Worm (Caenorhabditis elegans) whole organism, L4/young adult: ENCODE results near the gene nhr-127.

Experiments used
- W03F9.2 ChIP-seq: fragments of 150-350 bp; optimal IDR thresholded peaks from 2 replicates; lab custom pipeline; 2014; ENCODE audit warnings: missing biosample characterization, missing genetic modification characterization
- dao-5 ChIP-seq: sonication (generic microtip); optimal IDR thresholded peaks from 2 replicates; lab custom pipeline; 2016; ENCODE audit warnings: missing genotype, missing genetic modification characterization, moderate library complexity, missing compliant biosample characterization
- him-1 ChIP-seq: sonication (generic microtip); optimal IDR thresholded peaks from 2 replicates; lab custom pipeline; 2016; ENCODE audit warnings: missing genotype, missing genetic modification reagents, missing genetic modification characterization, missing compliant biosample characterization

The nhr-127 gene

ce11 chrV:16259684-16260083 lies at the start of gene nhr-127:
Gene nhr-127 (plus strand): TSS chrV:16259984.
- TF ChIP-seq him-1: no peak

ce11 chrV:16210257-16211002 lies 49.4 kb upstream of the nhr-127 start, which contains the start of gene F11A5.16:
Gene F11A5.16 (plus strand): TSS chrV:16210952.
- TF ChIP-seq him-1 (no peak), dao-5 (tag; lab: Kevin White, UChicago) (no peak), W03F9.2 (no peak)

ce11 chrV:16211713-16212112 lies 48.1 kb upstream of the nhr-127 start:
- TF ChIP-seq W03F9.2 (no peak), dao-5 (tag; lab: Kevin White, UChicago) (no peak), him-1 (no peak)

- TF ChIP-seq W03F9.2 (no peak), him-1 (no peak), dao-5 (tag; lab: Kevin White, UChicago) (no peak)
These were observed 46.5 kb upstream of the nhr-127 start for ce11 chrV:16213323-16213722.

ce11 chrV:16214505-16214904 lies 45.3 kb upstream of the nhr-127 start, which contains the start of gene F11A5.9:
Gene F11A5.9 (plus strand): TSS chrV:16214890.
- TF ChIP-seq dao-5 (tag; lab: Kevin White, UChicago) (no peak), him-1 (no peak), W03F9.2 (no peak)

ce11 chrV:16218522-16218921 lies 41.3 kb upstream of the nhr-127 start, which contains the start of gene F11A5.15:
Gene F11A5.15 (minus strand): TSS chrV:16218622.
- TF ChIP-seq him-1: no peak
- no peak for TF ChIP-seq W03F9.2
- TF ChIP-seq dao-5 (tag; lab: Kevin White, UChicago): no peak

- TF ChIP-seq him-1: no peak
- TF ChIP-seq dao-5 (tag; lab: Kevin White, UChicago): no peak
- TF ChIP-seq W03F9.2: no peak
These were observed 40.6 kb upstream of the nhr-127 start, which contains the start of gene glc-1 for ce11 chrV:16218972-16219757. Gene glc-1 (plus strand): TSS chrV:16219634.

- no peak for TF ChIP-seq dao-5 (tag; lab: Kevin White, UChicago)
These were observed 39.8 kb upstream of the nhr-127 start for ce11 chrV:16220020-16220419.

ce11 chrV:16224027-16224426 lies 35.8 kb upstream of the nhr-127 start, which contains the start of gene stdh-2:
Gene stdh-2 (plus strand): TSS chrV:16224327.
- no peak for TF ChIP-seq him-1
- TF ChIP-seq dao-5 (tag; lab: Kevin White, UChicago): no peak
- no peak for TF ChIP-seq W03F9.2

ce11 chrV:16225524-16226116 lies 34.2 kb upstream of the nhr-127 start:
- TF ChIP-seq W03F9.2: no peak
- TF ChIP-seq dao-5 (tag; lab: Kevin White, UChicago): no peak

ce11 chrV:16226581-16226980 lies 33.2 kb upstream of the nhr-127 start, which contains the start of gene F11A5.13:
Gene F11A5.13 (minus strand): TSS chrV:16226681.
- TF ChIP-seq dao-5 (tag; lab: Kevin White, UChicago) (no peak), him-1 (no peak), W03F9.2 (no peak)

ce11 chrV:16229439-16229838 lies 30.3 kb upstream of the nhr-127 start:
- TF ChIP-seq dao-5 (tag; lab: Kevin White, UChicago) (no peak), W03F9.2 (no peak), him-1 (no peak)

ce11 chrV:16229896-16230295 lies 29.9 kb upstream of the nhr-127 start, which contains the start of the genes F21H7.2 and F21H7.12:
Gene F21H7.2 (minus strand): TSS chrV:16229996.
Gene F21H7.12 (plus strand): TSS chrV:16230165.
- no peak for TF ChIP-seq W03F9.2
- TF ChIP-seq him-1: no peak
- TF ChIP-seq dao-5 (tag; lab: Kevin White, UChicago): no peak

- TF ChIP-seq him-1: no peak
- no peak for TF ChIP-seq W03F9.2
- no peak for TF ChIP-seq dao-5 (tag; lab: Kevin White, UChicago)
These were observed 27.6 kb upstream of the nhr-127 start, which contains the start of gene gst-22 for ce11 chrV:16232180-16232579. Gene gst-22 (minus strand): TSS chrV:16232282.
